Worm (Caenorhabditis elegans) whole organism, L2 larva: Measurements from ENCODE around the gene ZK370.4.

ENCODE experiments used
- ama-1 ChIP-seq: fragments of 150-350 bp; optimal IDR thresholded peaks from 2 replicates; lab custom pipeline; 2018; ENCODE audit warnings: inconsistent platforms
- mdl-1 ChIP-seq, 2 experiments: fragments of 150-350 bp in 1 of 2; sonication (generic microtip) in 1 of 2; optimal IDR thresholded peaks; 2 replicates each; lab custom pipeline; 2017; ENCODE audit warnings: missing biosample characterization in 2 of 2, missing genetic modification characterization in 2 of 2
- nhr-11 ChIP-seq: fragments of 150-350 bp; optimal IDR thresholded peaks from 2 replicates; lab custom pipeline; 2014; ENCODE audit warnings: missing biosample characterization, missing genetic modification characterization
- nhr-6 ChIP-seq: fragments of 150-350 bp; optimal IDR thresholded peaks from 2 replicates; lab custom pipeline; 2014; ENCODE audit warnings: missing biosample characterization, missing genetic modification characterization
- ztf-11 ChIP-seq: sonication (generic microtip); optimal IDR thresholded peaks from 2 replicates; lab custom pipeline; 2017; ENCODE audit warnings: missing biosample characterization, missing genetic modification characterization

ce11 chrIII:8704765-8705164 lies 26.4 kb downstream of the ZK370.4 start, which contains the start of gene B0303.16:
- no peak for TF ChIP-seq ama-1 (lab: Kevin White, UChicago)
- no peak for TF ChIP-seq mdl-1 (tag; optimal IDR thresholded peaks at IDR 0.05; lab: Kevin White, UChicago)
- TF ChIP-seq nhr-11 = no peak
- no peak for TF ChIP-seq ztf-11
- TF ChIP-seq nhr-6 = no peak
